Fruit fly (Drosophila melanogaster): Measurements from ENCODE around the gene Fgop2.
A peak's percentile ranks its signal among the peaks of the same experiment; 100 is the strongest.

DNA sequence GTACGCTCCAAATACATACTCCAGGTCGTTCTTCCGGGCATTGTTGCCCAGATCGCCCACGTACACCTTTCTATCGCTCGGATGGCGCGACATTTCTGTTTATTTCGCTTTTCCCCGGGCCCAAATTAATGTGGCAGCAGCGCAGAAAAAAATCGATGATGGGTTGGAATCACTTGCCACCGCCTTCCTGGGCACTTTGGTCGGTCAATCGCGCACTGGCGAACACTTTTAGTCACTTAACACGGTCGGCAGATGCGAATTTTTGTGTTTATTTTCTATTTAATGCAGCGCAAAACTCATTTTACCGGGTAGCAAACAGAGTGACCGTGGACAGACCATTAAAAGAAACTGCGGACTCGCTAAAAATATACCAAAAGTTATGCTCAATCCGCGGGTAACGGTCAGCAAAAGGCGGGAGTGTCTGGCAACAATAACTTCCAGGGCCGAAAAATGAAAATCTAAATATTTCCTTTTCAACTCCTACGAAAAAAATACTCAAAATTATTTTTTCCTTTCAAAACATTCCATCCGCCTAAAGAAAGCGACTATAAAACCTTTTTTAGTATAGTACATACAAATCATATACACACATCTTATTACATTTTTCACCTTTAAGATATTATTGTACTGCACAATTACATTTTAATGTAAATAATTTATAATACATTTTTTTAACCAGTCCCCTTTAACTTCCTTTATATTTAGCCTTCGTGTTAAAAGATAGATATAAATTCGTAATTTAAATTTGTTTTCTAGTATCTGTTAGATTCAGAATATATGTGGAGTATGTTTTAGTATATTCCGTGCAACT lies 25.0 kb downstream of the Fgop2 start, which contains the start of gene x16:
- TF ChIP-seq CG8478 (optimal IDR thresholded peaks at IDR 0.05), result no peak
- TF ChIP-seq CTCF (optimal IDR thresholded peaks at IDR 0.05), result peak in 1 of 2 experiments; percentile 5
